Fruit fly (Drosophila melanogaster) S2 (cell line): ENCODE measurements around the gene CG8319.

Experiments
- CG8478 ChIP-seq: fragments of >200 bp; optimal IDR thresholded peaks from 2 replicates; lab custom pipeline; 2018
- CTCF ChIP-seq, 2 experiments: fragments of >200 bp; optimal IDR thresholded peaks; 2 replicates each; lab custom pipeline; 2018

- TF ChIP-seq CTCF (optimal IDR thresholded peaks at IDR 0.05; lab: Kevin White, UChicago) (peak; percentile 63 to 64), CG8478 (lab: Kevin White, UChicago) (no peak)
These were observed 46.1 kb downstream of the CG8319 start for dm6 chr3R:9673207-9673606.
